Worm (Caenorhabditis elegans) whole organism, L3 larva: Measurements from ENCODE around the gene W09G12.8.

Experiments used
- R02D3.7 ChIP-seq: fragments of 150-350 bp; optimal IDR thresholded peaks from 2 replicates; lab custom pipeline; 2014; ENCODE audit warnings: missing biosample characterization, missing genetic modification characterization
- aly-2 ChIP-seq: fragments of 150-350 bp; optimal IDR thresholded peaks from 2 replicates; lab custom pipeline; 2014; ENCODE audit warnings: missing biosample characterization, missing genetic modification characterization
- ama-1 ChIP-seq: fragments of 150-350 bp; optimal IDR thresholded peaks from 2 replicates; lab custom pipeline; 2018
- ceh-16 ChIP-seq: sonication (generic microtip); optimal IDR thresholded peaks from 2 replicates; lab custom pipeline; 2017; ENCODE audit warnings: missing biosample characterization, missing genetic modification characterization
- ceh-28 ChIP-seq: fragments of 150-350 bp; optimal IDR thresholded peaks from 2 replicates; lab custom pipeline; 2014; ENCODE audit warnings: missing biosample characterization, missing genetic modification reagents, missing genetic modification characterization
- ceh-82 ChIP-seq: fragments of 150-350 bp; optimal IDR thresholded peaks from 2 replicates; lab custom pipeline; 2014; ENCODE audit warnings: missing biosample characterization, missing genetic modification characterization
- ceh-9 ChIP-seq: sonication (generic microtip); optimal IDR thresholded peaks from 2 replicates; lab custom pipeline; 2018; ENCODE audit warnings: missing biosample characterization, missing genetic modification characterization
- daf-12 ChIP-seq: fragments of 150-350 bp; optimal IDR thresholded peaks from 2 replicates; lab custom pipeline; 2014; ENCODE audit warnings: missing biosample characterization, missing genetic modification reagents, missing genetic modification characterization
- egl-5 ChIP-seq: fragments of 150-350 bp; optimal IDR thresholded peaks from 2 replicates; lab custom pipeline; 2017; ENCODE audit warnings: missing biosample characterization, missing genetic modification reagents, missing genetic modification characterization, inconsistent platforms
- elt-1 ChIP-seq: fragments of 150-350 bp; optimal IDR thresholded peaks from 2 replicates; lab custom pipeline; 2014; ENCODE audit warnings: missing biosample characterization, missing genetic modification characterization
- elt-2 ChIP-seq: sonication (generic microtip); optimal IDR thresholded peaks from 2 replicates; lab custom pipeline; 2016; ENCODE audit warnings: missing genetic modification reagents, mild to moderate bottlenecking, missing genetic modification characterization, missing compliant biosample characterization
- elt-3 ChIP-seq, 3 experiments: fragments of 150-350 bp in 1 of 3; sonication (generic microtip) in 2 of 3; optimal IDR thresholded peaks; 2 replicates in 2 of 3; 4 replicates in 1 of 3; lab custom pipeline; 2014 to 2017; ENCODE audit warnings: missing biosample characterization in 3 of 3, missing genetic modification characterization in 3 of 3
- eor-1 ChIP-seq, 2 experiments: fragments of 150-350 bp; optimal IDR thresholded peaks; 2 replicates each; lab custom pipeline; 2014 to 2018; ENCODE audit warnings: missing biosample characterization in 2 of 2, missing genetic modification characterization in 2 of 2
- fkh-10 ChIP-seq: sonication (generic microtip); optimal IDR thresholded peaks from 2 replicates; lab custom pipeline; 2017; ENCODE audit warnings: missing biosample characterization, missing genetic modification reagents, missing genetic modification characterization
- fkh-2 ChIP-seq: fragments of 150-350 bp; optimal IDR thresholded peaks from 2 replicates; lab custom pipeline; 2014; ENCODE audit warnings: missing biosample characterization, missing genetic modification reagents, missing genetic modification characterization
- fos-1 ChIP-seq: fragments of 150-350 bp; optimal IDR thresholded peaks from 2 replicates; lab custom pipeline; 2014; ENCODE audit warnings: missing biosample characterization, missing genetic modification characterization
- lin-39 ChIP-seq: fragments of 150-350 bp; optimal IDR thresholded peaks from 2 replicates; lab custom pipeline; 2018; ENCODE audit warnings: missing biosample characterization, missing genetic modification reagents, missing genetic modification characterization
- mdl-1 ChIP-seq: fragments of 150-350 bp; optimal IDR thresholded peaks from 2 replicates; lab custom pipeline; 2014; ENCODE audit warnings: missing biosample characterization, missing genetic modification characterization
- nfya-1 ChIP-seq: sonication (generic microtip); optimal IDR thresholded peaks from 2 replicates; lab custom pipeline; 2017; ENCODE audit warnings: missing genetic modification characterization, mild to moderate bottlenecking, missing compliant biosample characterization, antibody characterized with exemption, moderate library complexity; ENCODE audit not compliant: insufficient read depth
- nhr-12 ChIP-seq: fragments of 150-350 bp; optimal IDR thresholded peaks from 2 replicates; lab custom pipeline; 2014; ENCODE audit warnings: missing biosample characterization, missing genetic modification characterization
- nhr-23 ChIP-seq: fragments of 150-350 bp; optimal IDR thresholded peaks from 2 replicates; lab custom pipeline; 2014; ENCODE audit warnings: missing biosample characterization, missing genetic modification reagents, missing genetic modification characterization
- nhr-237 ChIP-seq: fragments of 150-350 bp; optimal IDR thresholded peaks from 2 replicates; lab custom pipeline; 2014; ENCODE audit warnings: missing biosample characterization, missing genetic modification characterization
- nhr-25 ChIP-seq: sonication (generic microtip); optimal IDR thresholded peaks from 2 replicates; lab custom pipeline; 2017; ENCODE audit warnings: missing biosample characterization, missing genetic modification characterization
- nhr-43 ChIP-seq: sonication (generic microtip); optimal IDR thresholded peaks from 2 replicates; lab custom pipeline; 2016; ENCODE audit warnings: mild to moderate bottlenecking, missing genetic modification characterization, missing compliant biosample characterization; ENCODE audit not compliant: poor library complexity, severe bottlenecking
- nhr-76 ChIP-seq: fragments of 150-350 bp; sonication (generic microtip); optimal IDR thresholded peaks from 5 replicates; lab custom pipeline; 2014; ENCODE audit warnings: missing biosample characterization, missing genetic modification characterization
- skn-1 ChIP-seq: fragments of 150-350 bp; optimal IDR thresholded peaks from 2 replicates; lab custom pipeline; 2014; ENCODE audit warnings: missing biosample characterization, missing genetic modification characterization
- snpc-4 ChIP-seq: fragments of 150-350 bp; optimal IDR thresholded peaks from 2 replicates; lab custom pipeline; 2014; ENCODE audit warnings: missing biosample characterization, missing genetic modification characterization
- tbx-2 ChIP-seq: sonication (generic microtip); optimal IDR thresholded peaks from 2 replicates; lab custom pipeline; 2016; ENCODE audit warnings: mild to moderate bottlenecking, missing genetic modification characterization, missing compliant biosample characterization
- unc-39 ChIP-seq: sonication (generic microtip); optimal IDR thresholded peaks from 4 replicates; lab custom pipeline; 2017; ENCODE audit warnings: missing biosample characterization, missing genetic modification characterization
- unc-62 ChIP-seq: fragments of 150-350 bp; sonication (generic microtip); optimal IDR thresholded peaks from 4 replicates; lab custom pipeline; 2014; ENCODE audit warnings: missing biosample characterization, missing genetic modification reagents, missing genetic modification characterization
- zag-1 ChIP-seq: fragments of 150-350 bp; optimal IDR thresholded peaks from 2 replicates; lab custom pipeline; 2014; ENCODE audit warnings: missing biosample characterization, missing genetic modification characterization

The W09G12.8 gene

ce11 chrIV:1212357-1212756 is 13.6 kb upstream of the W09G12.8 start:
- TF ChIP-seq ceh-28 (tag; lab: Kevin White, UChicago), result no peak
- no peak for TF ChIP-seq nfya-1 (tag; lab: Kevin White, UChicago)
- TF ChIP-seq snpc-4 (tag; lab: Kevin White, UChicago), result no peak
- no peak for TF ChIP-seq nhr-76 (tag; lab: Kevin White, UChicago)
- no peak for TF ChIP-seq nhr-23 (tag; lab: Kevin White, UChicago)
- TF ChIP-seq fkh-2, result no peak
- no peak for TF ChIP-seq ceh-82 (tag; lab: Kevin White, UChicago)
- no peak for TF ChIP-seq elt-1
- no peak for TF ChIP-seq ceh-16
- no peak for TF ChIP-seq fos-1 (tag; lab: Kevin White, UChicago)
- no peak for TF ChIP-seq fkh-10 (GFP tag; lab: Kevin White, UChicago)
- TF ChIP-seq ceh-9 (tag; lab: Kevin White, UChicago), result no peak
- TF ChIP-seq elt-3 (tag; optimal IDR thresholded peaks at IDR 0.05; lab: Kevin White, UChicago), result no peak
- TF ChIP-seq lin-39 (tag; lab: Kevin White, UChicago), result no peak
- no peak for TF ChIP-seq mdl-1 (tag; lab: Kevin White, UChicago)
- no peak for TF ChIP-seq ama-1 (lab: Kevin White, UChicago)
- TF ChIP-seq unc-62, result no peak

- TF ChIP-seq unc-39 (tag; lab: Kevin White, UChicago), result no peak
- peak; percentile 49 for TF ChIP-seq lin-39 (tag; lab: Kevin White, UChicago)
- no peak for TF ChIP-seq tbx-2 (tag; lab: Kevin White, UChicago)
- TF ChIP-seq fos-1 (tag; lab: Kevin White, UChicago), result no peak
- peak; percentile 43 for TF ChIP-seq snpc-4 (tag; lab: Kevin White, UChicago)
- TF ChIP-seq nhr-12, result no peak
- no peak for TF ChIP-seq fkh-10 (GFP tag; lab: Kevin White, UChicago)
- TF ChIP-seq eor-1 (tag; optimal IDR thresholded peaks at IDR 0.05; lab: Kevin White, UChicago), result no peak
- TF ChIP-seq nfya-1 (tag; lab: Kevin White, UChicago), result peak; percentile 38
Measured at ce11 chrIV:1213192-1213591, 12.8 kb upstream of the W09G12.8 start.

ce11 chrIV:1215536-1215935 is 10.4 kb upstream of the W09G12.8 start:
- TF ChIP-seq ceh-16, result no peak
- TF ChIP-seq nhr-12, result no peak

ce11 chrIV:1216290-1216689 is 9.7 kb upstream of the W09G12.8 start, which contains the start of gene W09G12.9:
Gene W09G12.9, plus strand, starts transcription at chrIV:1216590.
- TF ChIP-seq fkh-10 (GFP tag; lab: Kevin White, UChicago), result no peak
- TF ChIP-seq R02D3.7 (tag; lab: Kevin White, UChicago), result no peak
- no peak for TF ChIP-seq aly-2 (tag; lab: Kevin White, UChicago)
- no peak for TF ChIP-seq daf-12 (tag; lab: Kevin White, UChicago)
- no peak for TF ChIP-seq elt-1
- no peak for TF ChIP-seq eor-1 (tag; optimal IDR thresholded peaks at IDR 0.05; lab: Kevin White, UChicago)
- TF ChIP-seq tbx-2 (tag; lab: Kevin White, UChicago), result no peak
- no peak for TF ChIP-seq mdl-1 (tag; lab: Kevin White, UChicago)
- no peak for TF ChIP-seq zag-1
- no peak for TF ChIP-seq skn-1
- no peak for TF ChIP-seq nhr-43
- TF ChIP-seq unc-39 (tag; lab: Kevin White, UChicago), result no peak
- TF ChIP-seq elt-2 (tag; lab: Kevin White, UChicago), result no peak
- no peak for TF ChIP-seq nhr-76 (tag; lab: Kevin White, UChicago)
- TF ChIP-seq, all 47 proteins: peak for 0

- TF ChIP-seq nhr-25 (tag; lab: Kevin White, UChicago), result peak; percentile 58
- TF ChIP-seq egl-5 (tag; lab: Kevin White, UChicago), result peak; percentile 50
- peak; percentile 4 for TF ChIP-seq nfya-1 (tag; lab: Kevin White, UChicago)
- TF ChIP-seq daf-12 (tag; lab: Kevin White, UChicago), result no peak
- TF ChIP-seq nhr-43, result no peak
- no peak for TF ChIP-seq ceh-28 (tag; lab: Kevin White, UChicago)
- TF ChIP-seq, all 47 proteins: peak for 3
Measured at ce11 chrIV:1221167-1221566, 4.8 kb upstream of the W09G12.8 start, which contains the start of gene W09G12.10. Gene W09G12.10, minus strand, starts transcription at chrIV:1221287.

- TF ChIP-seq nhr-23 (tag; lab: Kevin White, UChicago), result peak; percentile 18
- TF ChIP-seq nhr-76 (tag; lab: Kevin White, UChicago), result no peak
- TF ChIP-seq nhr-237 (tag; lab: Kevin White, UChicago), result no peak
Measured at ce11 chrIV:1224781-1225180, 1.2 kb upstream of the W09G12.8 start.
